Fruit fly (Drosophila melanogaster) whole organism: ENCODE measurements around the gene lace.
A peak's percentile ranks its signal among the peaks of the same experiment; 100 is the strongest.

ENCODE experiments used
- CG8478 ChIP-seq: fragments of >200 bp; optimal IDR thresholded peaks from 2 replicates; lab custom pipeline; 2018; ENCODE audit warnings: inconsistent platforms
- Dll ChIP-seq: fragments of >200 bp; optimal IDR thresholded peaks from 2 replicates; lab custom pipeline; 2017
- EcR ChIP-seq, 2 experiments: fragments of >200 bp; optimal IDR thresholded peaks; 2 replicates each; lab custom pipeline; 2017; ENCODE audit warnings: missing biosample characterization in 2 of 2, missing genetic modification characterization in 2 of 2, missing genetic modification reagents in 2 of 2
- pan ChIP-seq: fragments of >200 bp; optimal IDR thresholded peaks from 2 replicates; lab custom pipeline; 2017
- psq ChIP-seq: fragments of >200 bp; optimal IDR thresholded peaks from 2 replicates; lab custom pipeline; 2017
- usp ChIP-seq: fragments of >200 bp; optimal IDR thresholded peaks from 2 replicates; lab custom pipeline; 2017; ENCODE audit warnings: missing biosample characterization, missing genetic modification characterization, mixed read lengths

The lace gene

dm6 chr2L:15498885-15499696, at the start of gene lace:
TSS of gene lace (plus strand) at chr2L:15499127.
- TF ChIP-seq usp (GFP tag; lab: Kevin White, UChicago) (no peak), Dll (peak; percentile 64), CG8478 (peak; percentile 33)

- TF ChIP-seq CG8478 (no peak), psq (lab: Kevin White, UChicago) (no peak), EcR (GFP tag; optimal IDR thresholded peaks at IDR 0.05; lab: Kevin White, UChicago) (no peak), usp (GFP tag; lab: Kevin White, UChicago) (no peak)
Observed at dm6 chr2L:15458076-15458475, 40.9 kb upstream of the lace start.

dm6 chr2L:15458919-15459318, 40.0 kb upstream of the lace start:
- no peak for TF ChIP-seq pan

- TF ChIP-seq usp (GFP tag; lab: Kevin White, UChicago) = no peak
- TF ChIP-seq EcR (GFP tag; optimal IDR thresholded peaks at IDR 0.05; lab: Kevin White, UChicago) = no peak
- no peak for TF ChIP-seq CG8478
- no peak for TF ChIP-seq Dll
- no peak for TF ChIP-seq pan
- no peak for TF ChIP-seq psq (lab: Kevin White, UChicago)
Observed at dm6 chr2L:15462998-15463397, 35.9 kb upstream of the lace start.

- TF ChIP-seq EcR (GFP tag; optimal IDR thresholded peaks at IDR 0.05; lab: Kevin White, UChicago) (no peak), psq (lab: Kevin White, UChicago) (no peak), pan (no peak), Dll (no peak)
Observed at dm6 chr2L:15463515-15463914, 35.4 kb upstream of the lace start.

- TF ChIP-seq CG8478 (no peak), psq (lab: Kevin White, UChicago) (no peak), usp (GFP tag; lab: Kevin White, UChicago) (no peak), pan (no peak), EcR (GFP tag; optimal IDR thresholded peaks at IDR 0.05; lab: Kevin White, UChicago) (no peak), Dll (no peak)
Observed at dm6 chr2L:15465121-15465520, 33.8 kb upstream of the lace start.

dm6 chr2L:15465932-15466331, 33.0 kb upstream of the lace start:
- TF ChIP-seq EcR (GFP tag; optimal IDR thresholded peaks at IDR 0.05; lab: Kevin White, UChicago) (no peak), pan (no peak), psq (lab: Kevin White, UChicago) (no peak), CG8478 (no peak), Dll (no peak), usp (GFP tag; lab: Kevin White, UChicago) (no peak)

- TF ChIP-seq psq (lab: Kevin White, UChicago) (no peak), pan (no peak), Dll (no peak), CG8478 (no peak), usp (GFP tag; lab: Kevin White, UChicago) (no peak), EcR (GFP tag; optimal IDR thresholded peaks at IDR 0.05; lab: Kevin White, UChicago) (no peak)
Observed at dm6 chr2L:15468776-15469175, 30.2 kb upstream of the lace start.

- TF ChIP-seq CG8478 = no peak
- no peak for TF ChIP-seq usp (GFP tag; lab: Kevin White, UChicago)
- no peak for TF ChIP-seq pan
- no peak for TF ChIP-seq psq (lab: Kevin White, UChicago)
- no peak for TF ChIP-seq EcR (GFP tag; optimal IDR thresholded peaks at IDR 0.05; lab: Kevin White, UChicago)
- TF ChIP-seq Dll = no peak
Observed at dm6 chr2L:15470514-15471134, 28.3 kb upstream of the lace start.

dm6 chr2L:15471565-15471964, 27.4 kb upstream of the lace start:
- TF ChIP-seq pan = no peak
- TF ChIP-seq psq (lab: Kevin White, UChicago) = no peak
- no peak for TF ChIP-seq Dll
- no peak for TF ChIP-seq CG8478
- no peak for TF ChIP-seq usp (GFP tag; lab: Kevin White, UChicago)
- TF ChIP-seq EcR (GFP tag; optimal IDR thresholded peaks at IDR 0.05; lab: Kevin White, UChicago) = no peak

dm6 chr2L:15474402-15474801, 24.5 kb upstream of the lace start:
- TF ChIP-seq EcR (GFP tag; optimal IDR thresholded peaks at IDR 0.05; lab: Kevin White, UChicago) = no peak
- no peak for TF ChIP-seq usp (GFP tag; lab: Kevin White, UChicago)
- no peak for TF ChIP-seq CG8478
- TF ChIP-seq pan = no peak
- no peak for TF ChIP-seq psq (lab: Kevin White, UChicago)
- no peak for TF ChIP-seq Dll

- TF ChIP-seq pan = no peak
- TF ChIP-seq Dll = no peak
- TF ChIP-seq EcR (GFP tag; optimal IDR thresholded peaks at IDR 0.05; lab: Kevin White, UChicago) = no peak
- TF ChIP-seq usp (GFP tag; lab: Kevin White, UChicago) = no peak
- no peak for TF ChIP-seq psq (lab: Kevin White, UChicago)
- TF ChIP-seq CG8478 = no peak
Observed at dm6 chr2L:15474911-15475310, 24.0 kb upstream of the lace start.

dm6 chr2L:15478159-15478591, 20.8 kb upstream of the lace start, which contains the start of gene sna:
TSS of gene sna (minus strand) at chr2L:15478260.
- TF ChIP-seq usp (GFP tag; lab: Kevin White, UChicago) (no peak), pan (no peak), psq (lab: Kevin White, UChicago) (no peak), CG8478 (no peak), Dll (no peak), EcR (GFP tag; optimal IDR thresholded peaks at IDR 0.05; lab: Kevin White, UChicago) (no peak)
